Fruit fly (Drosophila melanogaster): ENCODE data around the gene RpL26.

Gene RpL26

DNA sequence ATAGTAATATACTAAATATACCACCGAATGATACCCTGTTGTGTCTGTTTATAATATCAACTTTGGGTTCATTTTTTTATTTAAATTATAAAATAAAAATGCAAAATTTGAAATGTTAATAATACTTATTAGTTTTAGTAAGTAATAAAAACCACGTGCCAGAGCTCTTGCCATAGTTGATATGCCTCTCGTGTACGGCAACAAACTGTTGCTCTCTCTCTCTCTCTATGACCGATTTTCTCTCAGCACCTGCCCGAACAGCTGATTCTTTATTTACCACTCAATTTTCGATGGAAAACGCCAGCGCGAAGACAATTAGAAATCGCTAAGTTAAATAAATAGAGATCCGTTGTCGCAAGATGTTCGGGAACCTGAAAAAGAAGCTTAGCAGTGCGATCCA, 31.2 kb upstream of the RpL26 start, which contains the start of gene Dysb (continued):
- TF ChIP-seq CkIIα-i1 (GFP tag; IDR thresholded peaks at IDR 0.05) (no peak), CG13894 (tag; optimal IDR thresholded peaks at IDR 0.05) (peak; percentile 85), CG18476 (GFP tag; optimal IDR thresholded peaks at IDR 0.05) (peak; percentile 72), p53 (GFP tag; optimal IDR thresholded peaks at IDR 0.05) (no peak), CG9817 (tag; optimal IDR thresholded peaks at IDR 0.05) (peak; percentile 79), dati (GFP tag; IDR thresholded peaks at IDR 0.05) (peak; percentile 81), Fer3 (tag; optimal IDR thresholded peaks at IDR 0.05) (peak; percentile 91), lab (GFP tag; optimal IDR thresholded peaks at IDR 0.05) (peak; percentile 95), jumu (GFP tag; optimal IDR thresholded peaks at IDR 0.05) (peak; percentile 33), CG17359 (tag; optimal IDR thresholded peaks at IDR 0.05) (peak; percentile 94), chm (GFP tag; IDR thresholded peaks at IDR 0.05) (peak; percentile 95), zfh2 (GFP tag; optimal IDR thresholded peaks at IDR 0.05) (peak; percentile 61), CG11398 (GFP tag; optimal IDR thresholded peaks at IDR 0.05) (peak; percentile 58), CG4360 (GFP tag; IDR thresholded peaks at IDR 0.05) (no peak; the same call in 1 of the 2 replicates), inv (GFP tag; IDR thresholded peaks at IDR 0.05; ENCODE audit: partially characterized antibody) (no peak), Elba2 (GFP tag; optimal IDR thresholded peaks at IDR 0.05) (peak; percentile 44), CG31224 (GFP tag; IDR thresholded peaks at IDR 0.05) (peak; percentile 84), pho (GFP tag; optimal IDR thresholded peaks at IDR 0.05) (peak; percentile 61), phol (tag; optimal IDR thresholded peaks at IDR 0.05) (peak; percentile 81), nau (GFP tag; optimal IDR thresholded peaks at IDR 0.05) (peak; percentile 76), CG11560 (tag; IDR thresholded peaks at IDR 0.05) (peak; percentile 35; the same call in 1 of the 3 replicates), CG2120 (GFP tag; optimal IDR thresholded peaks at IDR 0.05) (peak; percentile 88), CG11247 (GFP tag; IDR thresholded peaks at IDR 0.05) (peak; percentile 89), CG2116 (GFP tag; optimal IDR thresholded peaks at IDR 0.05) (peak; percentile 61), CG4424 (GFP tag; optimal IDR thresholded peaks at IDR 0.05) (peak; percentile 79), zen2 (GFP tag; IDR thresholded peaks at IDR 0.05; ENCODE audit: partially characterized antibody) (no peak), kay (GFP tag; optimal IDR thresholded peaks at IDR 0.05) (peak; percentile 19), esg (GFP tag; conservative IDR thresholded peaks at IDR 0.05) (peak; percentile 84), gfzf (GFP tag; optimal IDR thresholded peaks at IDR 0.05) (no peak), CG8281 (tag; optimal IDR thresholded peaks at IDR 0.05) (peak; percentile 52), CG7928 (GFP tag; optimal IDR thresholded peaks at IDR 0.05) (peak; percentile 9), nmo (GFP tag; optimal IDR thresholded peaks at IDR 0.05) (peak; percentile 80), maf-S (GFP tag; optimal IDR thresholded peaks at IDR 0.05) (peak; percentile 27), br (optimal IDR thresholded peaks at IDR 0.05) (no peak), Hsf (GFP tag; optimal IDR thresholded peaks at IDR 0.05) (peak; percentile 72), CG13775 (GFP tag; optimal IDR thresholded peaks at IDR 0.05) (peak; percentile 78), Sry-β (GFP tag; optimal IDR thresholded peaks at IDR 0.05) (peak; percentile 10), ham (GFP tag; IDR thresholded peaks at IDR 0.05) (no peak), gsb (GFP tag; IDR thresholded peaks at IDR 0.05) (peak; percentile 75), CG10979 (tag; optimal IDR thresholded peaks at IDR 0.05) (peak; percentile 86), CG7357 (GFP tag; IDR thresholded peaks at IDR 0.05) (peak; percentile 60; the same call in 1 of the 3 replicates), grn (GFP tag; optimal IDR thresholded peaks at IDR 0.05) (peak; percentile 4), Scr (GFP tag; IDR thresholded peaks at IDR 0.05; ENCODE audit: partially characterized antibody) (no peak), ac (GFP tag; optimal IDR thresholded peaks at IDR 0.05) (peak; percentile 47), Opbp (GFP tag; IDR thresholded peaks at IDR 0.05; ENCODE audit: partially characterized antibody) (no peak), Six4 (GFP tag; optimal IDR thresholded peaks at IDR 0.05) (peak; percentile 72), da (GFP tag; optimal IDR thresholded peaks at IDR 0.05) (peak; percentile 5), Atf-2 (GFP tag; optimal IDR thresholded peaks at IDR 0.05) (peak; percentile 53), Sox100B (GFP tag; optimal IDR thresholded peaks at IDR 0.05) (peak; percentile 85), ATbp (GFP tag; optimal IDR thresholded peaks at IDR 0.05) (peak; percentile 82), pzg (GFP tag; optimal IDR thresholded peaks at IDR 0.05) (no peak)
